Worm (Caenorhabditis elegans) whole organism, L4 larva: ENCODE data around the gene har-1.

ENCODE experiments used
- R02D3.7 ChIP-seq: fragments of 150-350 bp; sonication (generic microtip); optimal IDR thresholded peaks from 3 replicates; lab custom pipeline; 2014; ENCODE audit warnings: missing biosample characterization, missing genetic modification characterization
- ces-1 ChIP-seq: fragments of 150-350 bp; sonication (generic microtip); optimal IDR thresholded peaks from 4 replicates; lab custom pipeline; 2014; ENCODE audit warnings: missing biosample characterization, missing genetic modification reagents, missing genetic modification characterization
- cey-2 ChIP-seq: sonication (generic microtip); optimal IDR thresholded peaks from 3 replicates; lab custom pipeline; 2017; ENCODE audit warnings: missing genetic modification characterization, mild to moderate bottlenecking, missing compliant biosample characterization, antibody characterized with exemption, borderline replicate concordance; ENCODE audit not compliant: insufficient read depth
- hlh-30 ChIP-seq: sonication (generic microtip); optimal IDR thresholded peaks from 2 replicates; lab custom pipeline; 2017; ENCODE audit warnings: antibody characterized with exemption, mild to moderate bottlenecking, missing genetic modification characterization, missing compliant biosample characterization; ENCODE audit not compliant: insufficient read depth
- jun-1 ChIP-seq: fragments of 150-350 bp; optimal IDR thresholded peaks from 2 replicates; lab custom pipeline; 2014; ENCODE audit warnings: missing biosample characterization, missing genetic modification reagents, missing genetic modification characterization
- lin-15B ChIP-seq: fragments of 150-350 bp; sonication (generic microtip); optimal IDR thresholded peaks from 3 replicates; lab custom pipeline; 2014; ENCODE audit warnings: missing biosample characterization, missing genetic modification characterization
- nhr-11 ChIP-seq: fragments of 150-350 bp; optimal IDR thresholded peaks from 2 replicates; lab custom pipeline; 2014; ENCODE audit warnings: missing biosample characterization, missing genetic modification characterization
- nhr-25 ChIP-seq: sonication (generic microtip); optimal IDR thresholded peaks from 2 replicates; lab custom pipeline; 2017; ENCODE audit warnings: missing genetic modification characterization, mild to moderate bottlenecking, missing compliant biosample characterization, antibody characterized with exemption, moderate library complexity, borderline replicate concordance; ENCODE audit not compliant: insufficient read depth
- unc-130 ChIP-seq: sonication (generic microtip); optimal IDR thresholded peaks from 2 replicates; lab custom pipeline; 2016; ENCODE audit warnings: missing genetic modification reagents, missing genetic modification characterization, missing compliant biosample characterization

DNA sequence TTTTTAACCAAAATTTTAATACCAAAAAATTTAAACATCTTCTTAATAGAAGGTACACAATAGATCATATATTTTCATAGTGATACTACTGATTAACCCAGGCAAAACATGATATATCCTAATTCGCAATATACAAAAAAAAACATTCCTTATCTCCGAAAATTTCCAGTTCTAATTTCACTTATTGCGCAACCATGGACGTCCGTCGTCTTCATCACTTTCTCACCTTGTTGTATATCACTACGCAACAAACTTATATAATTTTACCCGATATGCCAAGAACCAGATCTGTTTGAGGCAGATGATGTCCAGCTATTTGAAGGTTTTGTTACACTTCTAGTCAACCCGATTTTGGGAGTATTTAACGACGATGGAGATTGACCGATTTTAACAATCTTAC lies 36.0 kb downstream of the har-1 start, which contains the start of gene R74.2:
- TF ChIP-seq lin-15B (tag; lab: Kevin White, UChicago) (no peak), hlh-30 (tag; lab: Kevin White, UChicago) (no peak), nhr-25 (tag; lab: Kevin White, UChicago) (no peak), ces-1 (GFP tag; lab: Kevin White, UChicago) (no peak), cey-2 (tag; lab: Kevin White, UChicago) (no peak), nhr-11 (tag; lab: Kevin White, UChicago) (no peak), R02D3.7 (tag; lab: Kevin White, UChicago) (no peak), unc-130 (no peak), jun-1 (tag; lab: Kevin White, UChicago) (no peak)
